Fruit fly (Drosophila melanogaster) whole organism, adult: ENCODE data around the gene GC.

Experiments used
- CG11617 ChIP-seq: fragments of 200-800 bp; sonication (Bioruptor generic); optimal IDR thresholded peaks from 2 replicates; lab custom pipeline; 2017; ENCODE audit warnings: mild to moderate bottlenecking, missing biosample characterization, missing genetic modification reagents, missing genetic modification characterization
- CG12768 ChIP-seq: fragments of 200-800 bp; sonication (Bioruptor generic); optimal IDR thresholded peaks from 2 replicates; lab custom pipeline; 2017; ENCODE audit warnings: missing biosample characterization, missing genetic modification characterization, mild to moderate bottlenecking, moderate library complexity, missing genetic modification reagents
- CG1620 ChIP-seq: fragments of 200-800 bp; sonication (Bioruptor generic); optimal IDR thresholded peaks from 2 replicates; lab custom pipeline; 2016; ENCODE audit warnings: missing biosample characterization, missing genetic modification characterization
- CG33017 ChIP-seq: fragments of 200-800 bp; sonication (Bioruptor generic); optimal IDR thresholded peaks from 2 replicates; lab custom pipeline; 2018; ENCODE audit warnings: missing biosample characterization, mild to moderate bottlenecking, missing genetic modification characterization, moderate library complexity
- CG7045 ChIP-seq: fragments of 200-800 bp; sonication (Bioruptor generic); optimal IDR thresholded peaks from 2 replicates; lab custom pipeline; 2017; ENCODE audit warnings: missing biosample characterization, mild to moderate bottlenecking, missing genetic modification characterization
- CG7101 ChIP-seq: fragments of 200-800 bp; sonication (Bioruptor generic); optimal IDR thresholded peaks from 2 replicates; lab custom pipeline; 2018; ENCODE audit warnings: missing biosample characterization, mild to moderate bottlenecking, missing genetic modification characterization, moderate library complexity
- Mnt ChIP-seq: fragments of 200-800 bp; sonication (Bioruptor generic); optimal IDR thresholded peaks from 2 replicates; lab custom pipeline; 2016; ENCODE audit warnings: missing biosample characterization, mild to moderate bottlenecking, missing genetic modification characterization
- cnc ChIP-seq, 2 experiments: fragments of >200 bp; optimal IDR thresholded peaks; 2 replicates each; lab custom pipeline; 2017
- kay ChIP-seq: fragments of 200-800 bp; sonication (Bioruptor generic); peaks from one replicate; lab custom pipeline; 2016; ENCODE audit warnings: missing biosample characterization, missing genetic modification characterization, borderline replicate concordance
- pad ChIP-seq: fragments of 200-800 bp; sonication (Bioruptor generic); optimal IDR thresholded peaks from 3 replicates; lab custom pipeline; 2017; ENCODE audit warnings: missing biosample characterization, missing genetic modification characterization, mild to moderate bottlenecking, moderate library complexity, missing genetic modification reagents
- toe ChIP-seq: fragments of 200-800 bp; sonication (Bioruptor generic); optimal IDR thresholded peaks from 2 replicates; lab custom pipeline; 2016; ENCODE audit warnings: missing biosample characterization, missing genetic modification characterization

DNA sequence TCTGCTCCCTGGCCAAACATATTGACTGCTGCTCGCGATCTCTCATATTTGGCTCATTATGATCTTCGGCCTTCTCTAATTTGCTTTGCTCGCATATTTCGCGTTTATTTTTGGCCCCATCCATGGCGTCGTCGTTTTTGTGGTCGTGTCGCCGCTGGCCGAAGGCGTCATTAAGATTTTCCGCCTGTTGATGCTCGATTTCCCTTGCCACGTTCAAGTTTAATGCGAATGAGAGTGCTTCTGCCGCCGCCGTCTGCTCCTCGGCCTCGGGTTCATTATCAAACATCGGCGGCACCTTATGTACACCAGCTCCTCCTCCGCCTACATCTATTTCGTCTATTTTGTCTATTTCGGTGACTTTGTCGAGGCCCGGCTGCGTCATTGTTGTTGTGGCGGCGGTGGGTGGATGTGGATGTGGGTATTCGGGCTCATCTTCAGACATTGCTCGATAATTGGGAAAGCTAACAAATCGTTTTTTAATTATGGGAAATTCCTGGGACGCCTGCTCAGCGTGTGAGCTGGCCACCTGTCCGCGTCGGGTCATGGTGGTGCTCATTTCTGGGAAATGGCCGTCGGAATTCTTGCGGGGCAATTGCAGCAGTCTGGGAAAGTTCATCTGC is 14.5 kb downstream of the GC start:
- TF ChIP-seq CG33017 (tag; lab: Kevin White, UChicago), result no peak
- no peak for TF ChIP-seq kay
- TF ChIP-seq CG11617 (GFP tag; lab: Kevin White, UChicago), result no peak
- no peak for TF ChIP-seq Mnt (GFP tag; lab: Kevin White, UChicago)
- no peak for TF ChIP-seq CG12768
- TF ChIP-seq CG1620 (GFP tag; lab: Kevin White, UChicago), result no peak
- TF ChIP-seq toe (GFP tag; lab: Kevin White, UChicago), result no peak
- no peak for TF ChIP-seq CG7101 (tag; lab: Kevin White, UChicago)
- TF ChIP-seq CG7045 (GFP tag; lab: Kevin White, UChicago), result no peak
- TF ChIP-seq pad (GFP tag; lab: Kevin White, UChicago), result no peak
- no peak for TF ChIP-seq cnc (optimal IDR thresholded peaks at IDR 0.05; lab: Kevin White, UChicago)
